Fruit fly (Drosophila melanogaster): ENCODE data around the gene Atg8a.

Atg8a gene

DNA sequence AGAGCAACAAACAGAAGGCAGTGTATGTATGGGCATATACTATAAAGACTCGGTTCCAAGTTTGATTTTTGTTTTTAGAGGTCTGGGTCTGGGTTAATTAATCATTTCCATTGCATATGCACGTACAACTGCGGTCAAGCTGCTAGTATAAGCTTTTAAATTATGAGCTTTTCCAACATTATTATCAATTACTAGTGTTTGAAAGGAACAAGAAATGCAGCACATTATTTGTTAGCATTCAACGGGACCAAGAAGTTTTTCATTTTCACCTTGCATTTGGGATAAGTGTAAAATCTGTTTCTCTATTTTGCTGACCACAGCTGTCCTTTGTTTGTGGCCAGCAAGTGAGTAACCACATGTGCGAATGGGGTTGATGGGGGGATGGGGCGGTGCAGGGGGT is 50.3 kb downstream of the Atg8a start:
- peak; percentile 36 for TF ChIP-seq Snoo (tag; optimal IDR thresholded peaks at IDR 0.05)
- peak; percentile 51 for TF ChIP-seq CG17806 (tag; optimal IDR thresholded peaks at IDR 0.05)
- 0 out of 2 replicates have a peak, but pooled peaks have one; percentile 32 for TF ChIP-seq CG32121 (GFP tag; IDR thresholded peaks at IDR 0.05)
- TF ChIP-seq Ets98B (GFP tag; IDR thresholded peaks at IDR 0.05): peak; percentile 31; the same call in 1 of the 2 replicates
- TF ChIP-seq CG9948 (tag; optimal IDR thresholded peaks at IDR 0.05): no peak
- peak; percentile 23 for TF ChIP-seq CG34367 (tag; optimal IDR thresholded peaks at IDR 0.05)
- TF ChIP-seq CG4496 (GFP tag; IDR thresholded peaks at IDR 0.05): peak; percentile 70; the same call in 1 of the 3 replicates
- TF ChIP-seq Pif1B (GFP tag; optimal IDR thresholded peaks at IDR 0.05): peak; percentile 35
- TF ChIP-seq CG8159 (tag; optimal IDR thresholded peaks at IDR 0.05): peak; percentile 62
- no peak for TF ChIP-seq CG8301 (tag; optimal IDR thresholded peaks at IDR 0.05)
- TF ChIP-seq CG14655 (GFP tag; optimal IDR thresholded peaks at IDR 0.05): no peak
- TF ChIP-seq EcR (GFP tag; optimal IDR thresholded peaks at IDR 0.05): no peak
- TF ChIP-seq Pif1A (GFP tag; optimal IDR thresholded peaks at IDR 0.05): peak; percentile 14
- TF ChIP-seq CG10348 (GFP tag; IDR thresholded peaks at IDR 0.05): no peak
- TF ChIP-seq CG13204 (GFP tag; optimal IDR thresholded peaks at IDR 0.05): no peak
- TF ChIP-seq D1 (tag; optimal IDR thresholded peaks at IDR 0.05): no peak
- no peak for TF ChIP-seq gl (tag; optimal IDR thresholded peaks at IDR 0.05)
- peak; percentile 49 for TF ChIP-seq CG15710 (tag; optimal IDR thresholded peaks at IDR 0.05)
- no peak for TF ChIP-seq CG12605 (GFP tag; IDR thresholded peaks at IDR 0.05)
- TF ChIP-seq rn (GFP tag; IDR thresholded peaks at IDR 0.05): no peak
- TF ChIP-seq fd96Ca (GFP tag; IDR thresholded peaks at IDR 0.05): peak; percentile 53; the same call in 1 of the 3 replicates

Data from whole organism, pupa.